Fruit fly (Drosophila melanogaster): ENCODE results near the gene mRpL2.
A peak's percentile ranks its signal among the peaks of the same experiment; 100 is the strongest.

The mRpL2 gene

DNA sequence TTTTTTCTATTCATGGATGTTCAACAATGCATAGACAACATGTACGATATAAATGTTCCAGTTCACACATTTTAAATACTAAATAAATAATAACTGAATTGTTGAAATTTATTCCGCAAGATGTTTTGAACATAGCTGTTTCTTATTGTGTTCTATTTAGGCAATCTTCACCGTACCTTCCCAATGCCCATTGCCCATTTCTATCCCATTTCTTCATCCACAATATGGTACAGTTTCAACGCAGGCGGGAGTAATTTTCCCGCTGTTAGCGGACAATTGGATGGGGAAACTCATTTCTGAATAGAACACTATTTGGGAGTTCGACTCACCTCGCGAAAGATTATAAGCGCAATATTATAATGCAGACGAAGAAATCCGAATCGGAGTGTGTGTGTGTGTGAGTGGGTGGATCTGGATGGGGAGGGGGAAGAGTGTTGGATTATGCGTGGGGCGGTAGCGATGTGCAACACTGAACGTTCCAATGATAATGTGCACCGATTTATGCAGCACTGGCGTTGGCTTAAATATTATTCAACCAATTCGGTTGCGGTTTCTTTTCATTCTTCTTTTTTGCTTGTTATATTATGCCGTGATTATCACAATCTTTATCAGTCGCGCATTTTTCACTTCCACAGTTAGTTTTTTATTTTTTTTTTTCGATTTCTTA, 28.6 kb upstream of the mRpL2 start (continued):
- TF ChIP-seq CG9609 (GFP tag; optimal IDR thresholded peaks at IDR 0.05) (peak; percentile 22), grn (GFP tag; optimal IDR thresholded peaks at IDR 0.05) (no peak), Sin3A (optimal IDR thresholded peaks at IDR 0.05) (no peak), CG15073 (GFP tag; optimal IDR thresholded peaks at IDR 0.05) (no peak), CG4328 (GFP tag; optimal IDR thresholded peaks at IDR 0.05) (peak; percentile 35), CG16815 (GFP tag; optimal IDR thresholded peaks at IDR 0.05) (peak; percentile 37), scrt (GFP tag; optimal IDR thresholded peaks at IDR 0.05) (no peak), CG5245 (GFP tag; optimal IDR thresholded peaks at IDR 0.05) (peak; percentile 29), CG2889 (GFP tag; IDR thresholded peaks at IDR 0.05) (no peak), schlank (tag; optimal IDR thresholded peaks at IDR 0.05) (no peak), CG15696 (tag; optimal IDR thresholded peaks at IDR 0.05) (no peak), ci (GFP tag; IDR thresholded peaks at IDR 0.05) (peak; percentile 77; the same call in 2 of the 3 replicates), dan (GFP tag; IDR thresholded peaks at IDR 0.05) (no peak), CG12942 (GFP tag; optimal IDR thresholded peaks at IDR 0.05) (peak; percentile 39), CG16863 (GFP tag; optimal IDR thresholded peaks at IDR 0.05) (peak; percentile 42), Sox100B (GFP tag; optimal IDR thresholded peaks at IDR 0.05) (peak; percentile 14), zfh2 (GFP tag; optimal IDR thresholded peaks at IDR 0.05) (peak; percentile 51), ap (GFP tag; IDR thresholded peaks at IDR 0.05) (no peak), unpg (GFP tag; optimal IDR thresholded peaks at IDR 0.05) (peak; percentile 35), bowl (GFP tag; IDR thresholded peaks at IDR 0.05) (no peak), seq (GFP tag; IDR thresholded peaks at IDR 0.05) (no peak), tin (GFP tag; optimal IDR thresholded peaks at IDR 0.05) (peak; percentile 62), Atf3 (GFP tag; optimal IDR thresholded peaks at IDR 0.05) (no peak), D (optimal IDR thresholded peaks at IDR 0.05) (no peak), D (GFP tag; optimal IDR thresholded peaks at IDR 0.05) (peak; percentile 5), CG12391 (tag; optimal IDR thresholded peaks at IDR 0.05) (peak; percentile 34), GATAe (GFP tag; conservative IDR thresholded peaks at IDR 0.05) (no peak), Awh (GFP tag; IDR thresholded peaks at IDR 0.05) (no peak), prd (optimal IDR thresholded peaks at IDR 0.05) (no peak), prd (GFP tag; IDR thresholded peaks at IDR 0.05) (peak; percentile 52), Six4 (GFP tag; optimal IDR thresholded peaks at IDR 0.05) (peak; percentile 28), CG7928 (GFP tag; optimal IDR thresholded peaks at IDR 0.05) (no peak), CG8765 (GFP tag; IDR thresholded peaks at IDR 0.05) (no peak), CG12104 (GFP tag; optimal IDR thresholded peaks at IDR 0.05) (no peak), zf30C (GFP tag; optimal IDR thresholded peaks at IDR 0.05) (no peak), CG31365 (tag; optimal IDR thresholded peaks at IDR 0.05) (no peak), CG11247 (GFP tag; IDR thresholded peaks at IDR 0.05) (peak; percentile 68), cad (GFP tag; optimal IDR thresholded peaks at IDR 0.05) (no peak), CG14667 (GFP tag; IDR thresholded peaks at IDR 0.05) (no peak), rib (GFP tag; IDR thresholded peaks at IDR 0.05) (no peak), CG11723 (GFP tag; optimal IDR thresholded peaks at IDR 0.05) (peak; percentile 2), dimm (GFP tag; IDR thresholded peaks at IDR 0.05) (no peak), CG1024 (GFP tag; IDR thresholded peaks at IDR 0.05) (no peak), pzg (GFP tag; optimal IDR thresholded peaks at IDR 0.05) (peak; percentile 41), CG13775 (GFP tag; optimal IDR thresholded peaks at IDR 0.05) (peak; percentile 7), run (tag; optimal IDR thresholded peaks at IDR 0.05) (no peak), CG13287 (GFP tag; IDR thresholded peaks at IDR 0.05; ENCODE audit: partially characterized antibody) (no peak; the same call in 1 of the 2 replicates), twi (tag; optimal IDR thresholded peaks at IDR 0.05) (no peak), amos (GFP tag; IDR thresholded peaks at IDR 0.05; ENCODE audit: partially characterized antibody) (0 out of 2 replicates have a peak, but pooled peaks have one; percentile 21), az2 (GFP tag; optimal IDR thresholded peaks at IDR 0.05) (peak; percentile 27), tgo (GFP tag; IDR thresholded peaks at IDR 0.05) (peak; percentile 34; the same call in 2 of the 3 replicates), CG34422 (GFP tag; IDR thresholded peaks at IDR 0.05) (peak; percentile 58; the same call in 2 of the 3 replicates)

Measured in whole organism, embryonic.